Worm (Caenorhabditis elegans): ENCODE data around the gene sru-17.
"Not testable (repeated sequence)": the region's sequence is repeated elsewhere in the genome, so short reads cannot be mapped to it uniquely, and the experiment has no call there.

The sru-17 gene

DNA sequence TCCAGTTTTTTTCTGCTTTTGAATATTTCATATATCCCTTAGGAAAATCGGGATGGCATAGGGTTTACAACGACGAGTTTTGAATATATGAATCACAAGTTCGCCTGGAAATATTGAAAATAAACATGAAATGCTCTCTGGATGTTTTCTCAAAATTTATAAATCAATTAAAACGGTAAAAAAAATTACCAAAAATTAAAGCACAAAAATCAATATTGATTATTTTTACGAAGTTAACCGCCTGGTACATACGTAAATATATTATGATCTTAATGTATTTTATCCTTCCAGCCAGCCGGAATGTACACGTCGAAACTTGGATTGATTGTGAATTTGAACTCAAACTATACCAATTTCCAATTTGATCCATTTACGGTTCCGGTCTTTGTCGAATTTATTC, at the start of gene sru-17:
Gene sru-17, plus strand, starts transcription at position 301 of the 400 bp plus-strand sequence.
- TF ChIP-seq nhr-90 (tag; optimal IDR thresholded peaks at IDR 0.05; ENCODE audit: poor library complexity); tlp-1 (tag; optimal IDR thresholded peaks at IDR 0.05); isw-1 (GFP tag; IDR thresholded peaks at IDR 0.05): not testable (repeated sequence)

- TF ChIP-seq nhr-84 (tag; optimal IDR thresholded peaks at IDR 0.05) = no peak
- no peak for TF ChIP-seq egl-13 (tag; optimal IDR thresholded peaks at IDR 0.05)
- TF ChIP-seq hpl-2 (GFP tag; optimal IDR thresholded peaks at IDR 0.05) = no peak
Observed at ce11 chrIV:12456613-12457012, 48.9 kb upstream of the sru-17 start, which contains the start of gene C25G4.7. Gene C25G4.7, plus strand, starts transcription at chrIV:12456913.

ce11 chrIV:12463370-12463769, 42.1 kb upstream of the sru-17 start, which contains the start of gene C25G4.8:
Gene C25G4.8, minus strand, starts transcription at chrIV:12463470.
- TF ChIP-seq lin-13 (GFP tag; optimal IDR thresholded peaks at IDR 0.05) = no peak
- no peak for TF ChIP-seq nhr-11 (tag; optimal IDR thresholded peaks at IDR 0.05)
- no peak for TF ChIP-seq skn-1 (tag; optimal IDR thresholded peaks at IDR 0.05)
- TF ChIP-seq aly-2 (tag; optimal IDR thresholded peaks at IDR 0.05) = no peak
- TF ChIP-seq sptf-1 (tag; optimal IDR thresholded peaks at IDR 0.05) = no peak
- TF ChIP-seq ces-1 (GFP tag; optimal IDR thresholded peaks at IDR 0.05) = no peak
- TF ChIP-seq nhr-77 (tag; optimal IDR thresholded peaks at IDR 0.05) = no peak
- no peak for TF ChIP-seq pqm-1 (tag; optimal IDR thresholded peaks at IDR 0.05)
- TF ChIP-seq unc-98 (GFP tag; IDR thresholded peaks at IDR 0.05) = no peak

DNA sequence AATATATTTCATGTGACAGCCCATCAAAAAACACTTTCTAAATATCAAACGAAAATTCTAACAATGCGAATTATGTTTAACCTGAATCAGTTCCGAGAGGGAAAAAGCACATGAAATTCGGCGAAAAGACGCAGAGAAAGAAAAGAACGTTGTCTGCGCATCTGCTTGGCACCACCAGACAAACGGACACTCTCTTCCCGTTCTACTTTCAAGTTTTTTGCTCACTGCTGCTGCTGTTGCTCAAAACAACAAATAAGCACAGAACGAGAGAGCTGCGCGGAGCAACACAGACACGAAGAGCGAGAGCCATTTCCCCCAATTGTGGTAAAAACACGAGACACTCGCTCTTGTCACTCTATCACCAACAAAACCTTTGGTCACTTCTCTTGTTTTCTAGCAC, 40.7 kb upstream of the sru-17 start:
- TF ChIP-seq nhr-77 (tag; optimal IDR thresholded peaks at IDR 0.05) (peak; percentile 6), nhr-85 (tag) (peak; percentile 38), egl-27 (tag; optimal IDR thresholded peaks at IDR 0.05) (no peak), nhr-11 (tag; optimal IDR thresholded peaks at IDR 0.05) (no peak), ceh-82 (tag; optimal IDR thresholded peaks at IDR 0.05) (peak in 1 of 3 experiments; percentile 46), vab-15 (tag; optimal IDR thresholded peaks at IDR 0.05) (no peak), ceh-8 (GFP tag; optimal IDR thresholded peaks at IDR 0.05) (no peak), pqm-1 (tag; optimal IDR thresholded peaks at IDR 0.05) (no peak), fkh-8 (tag; optimal IDR thresholded peaks at IDR 0.05) (peak; percentile 83), dpl-1 (GFP tag; optimal IDR thresholded peaks at IDR 0.05) (no peak), C34B4.2 (tag; optimal IDR thresholded peaks at IDR 0.05) (no peak), fkh-10 (GFP tag; optimal IDR thresholded peaks at IDR 0.05) (peak; percentile 19), lin-35 (GFP tag; optimal IDR thresholded peaks at IDR 0.05) (peak in 1 of 2 experiments; percentile 22), lin-14 (GFP tag; optimal IDR thresholded peaks at IDR 0.05) (peak; percentile 85), mep-1 (tag; optimal IDR thresholded peaks at IDR 0.05) (no peak), alr-1 (tag; optimal IDR thresholded peaks at IDR 0.05; ENCODE audit: borderline replicate concordance) (no peak), nhr-84 (tag; optimal IDR thresholded peaks at IDR 0.05) (no peak), Y116A8C.19 (tag; optimal IDR thresholded peaks at IDR 0.05; ENCODE audit: borderline replicate concordance) (no peak), efl-1 (optimal IDR thresholded peaks at IDR 0.05) (peak; percentile 16 to 30), efl-1 (GFP tag; optimal IDR thresholded peaks at IDR 0.05 in 1 of 2) (peak in 1 of 2 experiments; percentile 15), skn-1 (tag; optimal IDR thresholded peaks at IDR 0.05) (peak; percentile 31), pag-3 (tag; optimal IDR thresholded peaks at IDR 0.05; ENCODE audit: borderline replicate concordance, insufficient read depth) (no peak)

DNA sequence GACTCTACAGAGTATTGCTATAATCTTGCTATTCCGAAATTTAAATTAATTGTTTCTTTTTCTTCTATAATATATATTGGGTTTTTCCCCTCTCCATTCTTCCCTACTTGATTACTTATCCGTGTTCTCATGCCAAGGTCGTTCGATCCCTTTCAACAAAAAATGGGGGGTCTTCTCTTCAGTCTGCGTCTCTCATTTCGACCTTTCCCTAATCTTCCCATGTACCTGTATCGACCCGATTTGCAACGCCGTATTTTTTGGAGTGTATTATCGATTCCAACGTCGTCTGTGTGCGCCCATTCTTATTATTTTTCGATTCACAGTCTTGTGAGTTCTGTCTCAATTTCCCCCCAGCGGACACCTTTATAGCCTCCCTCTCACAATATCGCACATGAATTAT, 37.7 kb upstream of the sru-17 start:
- TF ChIP-seq swsn-7 (tag; optimal IDR thresholded peaks at IDR 0.05) (no peak), snu-23 (GFP tag; optimal IDR thresholded peaks at IDR 0.05) (peak; percentile 19), alr-1 (tag; optimal IDR thresholded peaks at IDR 0.05; ENCODE audit: borderline replicate concordance) (no peak), dsc-1 (tag; optimal IDR thresholded peaks at IDR 0.05) (no peak), ztf-4 (tag; optimal IDR thresholded peaks at IDR 0.05) (no peak), lin-14 (GFP tag; optimal IDR thresholded peaks at IDR 0.05) (peak; percentile 79), elt-3 (tag; optimal IDR thresholded peaks at IDR 0.05) (peak in 1 of 6 experiments; percentile 53), ceh-90 (tag; optimal IDR thresholded peaks at IDR 0.05) (no peak), unc-62 (GFP tag; optimal IDR thresholded peaks at IDR 0.05) (no peak), unc-30 (tag; optimal IDR thresholded peaks at IDR 0.05) (no peak), nhr-71 (tag; optimal IDR thresholded peaks at IDR 0.05) (peak; percentile 3), nhr-237 (tag; optimal IDR thresholded peaks at IDR 0.05) (no peak), lin-35 (GFP tag; optimal IDR thresholded peaks at IDR 0.05) (peak in 1 of 2 experiments; percentile 11), nhr-20 (tag; optimal IDR thresholded peaks at IDR 0.05) (peak; percentile 23), lir-3 (tag; optimal IDR thresholded peaks at IDR 0.05; ENCODE audit: poor library complexity) (no peak), lin-39 (tag; optimal IDR thresholded peaks at IDR 0.05) (no peak), pag-3 (tag; optimal IDR thresholded peaks at IDR 0.05; ENCODE audit: borderline replicate concordance, insufficient read depth) (no peak), hpl-2 (GFP tag; optimal IDR thresholded peaks at IDR 0.05) (no peak)

Data from whole organism, L1 larva.